Fruit fly (Drosophila melanogaster): ENCODE data around the gene S6k.

The S6k gene

DNA sequence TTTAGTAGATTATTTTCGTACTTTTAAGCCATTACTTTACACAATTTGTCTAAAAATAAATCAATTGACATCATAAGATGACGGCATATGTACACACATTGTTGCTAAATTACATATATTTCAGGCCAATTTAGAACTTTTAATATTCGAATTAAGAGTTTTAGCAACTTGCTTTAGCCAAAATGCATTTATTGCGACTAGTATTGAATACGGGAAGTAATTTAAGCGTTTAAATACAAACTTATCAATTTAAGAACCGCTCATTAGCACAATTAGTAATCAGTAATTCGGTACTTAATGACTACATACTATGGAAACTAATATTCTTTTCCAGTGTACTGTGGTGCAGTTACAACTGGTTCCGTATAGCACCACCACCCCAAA is 1.5 kb downstream of the S6k start (continued):
- no peak for TF ChIP-seq bbx (GFP tag; IDR thresholded peaks at IDR 0.05; ENCODE audit: partially characterized antibody)
- peak; percentile 38 for TF ChIP-seq CG14710 (tag; optimal IDR thresholded peaks at IDR 0.05)
- TF ChIP-seq CG2202 (tag; optimal IDR thresholded peaks at IDR 0.05): no peak
- TF ChIP-seq CG10209 (GFP tag; optimal IDR thresholded peaks at IDR 0.05): peak; percentile 4
- no peak for TF ChIP-seq caup (GFP tag; optimal IDR thresholded peaks at IDR 0.05; ENCODE audit: severe bottlenecking)
- TF ChIP-seq CG1233 (GFP tag; optimal IDR thresholded peaks at IDR 0.05): peak; percentile 44
- TF ChIP-seq tap (tag; optimal IDR thresholded peaks at IDR 0.05): no peak
- TF ChIP-seq Max (GFP tag; optimal IDR thresholded peaks at IDR 0.05): no peak
- no peak for TF ChIP-seq CG17385 (GFP tag; optimal IDR thresholded peaks at IDR 0.05)
- TF ChIP-seq CG11504 (tag; optimal IDR thresholded peaks at IDR 0.05): peak; percentile 64
- peak; percentile 4 for TF ChIP-seq CG8924 (tag; optimal IDR thresholded peaks at IDR 0.05)
- TF ChIP-seq Ssrp (tag; optimal IDR thresholded peaks at IDR 0.05): peak; percentile 24
- no peak for TF ChIP-seq CG8281 (tag; optimal IDR thresholded peaks at IDR 0.05)
- TF ChIP-seq fd64A (GFP tag; optimal IDR thresholded peaks at IDR 0.05): no peak
- TF ChIP-seq CG4282 (GFP tag; optimal IDR thresholded peaks at IDR 0.05): no peak
- peak; percentile 12 for TF ChIP-seq bab2 (GFP tag; optimal IDR thresholded peaks at IDR 0.05)
- TF ChIP-seq cato (GFP tag; optimal IDR thresholded peaks at IDR 0.05; ENCODE audit: borderline replicate concordance): no peak
- TF ChIP-seq CG13287 (GFP tag; IDR thresholded peaks at IDR 0.05; ENCODE audit: partially characterized antibody): no peak
- TF ChIP-seq shn (GFP tag; optimal IDR thresholded peaks at IDR 0.05): no peak
- peak; percentile 53 for TF ChIP-seq CG7556 (GFP tag; optimal IDR thresholded peaks at IDR 0.05)
- 0 out of 3 replicates have a peak, but pooled peaks have one; percentile 21 for TF ChIP-seq CG11695 (GFP tag; IDR thresholded peaks at IDR 0.05)
- TF ChIP-seq jigr1 (GFP tag; IDR thresholded peaks at IDR 0.05): 0 out of 3 replicates have a peak, but pooled peaks have one; percentile 21
- TF ChIP-seq CG12659 (GFP tag; optimal IDR thresholded peaks at IDR 0.05): peak; percentile 3
- peak; percentile 39 for TF ChIP-seq CG9727 (GFP tag; optimal IDR thresholded peaks at IDR 0.05)
- TF ChIP-seq CG6689 (GFP tag; IDR thresholded peaks at IDR 0.05): peak; percentile 49
- no peak for TF ChIP-seq crol (GFP tag; IDR thresholded peaks at IDR 0.05)
- peak; percentile 35 for TF ChIP-seq dmrt11E (tag; optimal IDR thresholded peaks at IDR 0.05)
- peak in 1 of 2 experiments; percentile 27 for TF ChIP-seq Eip74EF (GFP tag; optimal IDR thresholded peaks at IDR 0.05)
- peak; percentile 18; the same call in 1 of the 3 replicates for TF ChIP-seq tgo (GFP tag; IDR thresholded peaks at IDR 0.05)
- peak; percentile 42; the same call in 2 of the 3 replicates for TF ChIP-seq row (GFP tag; IDR thresholded peaks at IDR 0.05)

DNA sequence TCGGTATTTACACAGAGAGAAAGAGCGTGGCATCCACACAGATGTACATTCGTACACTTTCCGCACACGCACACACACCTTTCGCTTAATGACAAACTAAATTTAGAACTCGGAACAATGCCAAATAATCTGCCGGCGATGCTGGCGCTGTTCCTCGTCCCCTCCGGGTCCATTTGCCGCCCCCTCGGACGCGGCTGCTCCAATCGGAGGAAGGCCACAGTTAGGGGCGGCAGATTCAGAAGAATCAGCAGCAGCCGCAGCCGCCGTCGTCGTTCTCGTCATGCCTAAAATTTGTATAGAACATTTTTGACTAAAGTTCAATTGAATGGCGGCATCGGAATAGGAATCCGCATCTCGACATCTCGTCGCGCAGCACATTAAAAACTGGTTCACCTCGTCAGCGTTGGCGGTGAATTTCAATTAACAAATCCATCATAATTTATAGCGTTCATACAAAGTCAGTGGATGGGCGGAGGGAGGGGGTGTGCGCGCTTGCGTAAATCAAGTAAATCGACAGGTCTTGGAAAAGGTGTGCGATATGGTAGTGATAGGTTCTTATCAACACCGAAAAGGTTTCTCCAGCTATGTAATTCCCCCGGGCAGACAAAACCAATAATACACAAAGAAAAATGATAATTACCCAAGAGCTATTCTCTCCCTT is 2.1 kb downstream of the S6k start:
- TF ChIP-seq mirr (GFP tag; optimal IDR thresholded peaks at IDR 0.05) (peak; percentile 19), sr (GFP tag; IDR thresholded peaks at IDR 0.05) (peak; percentile 47; the same call in 2 of the 3 replicates), NFAT (GFP tag; IDR thresholded peaks at IDR 0.05) (0 out of 2 replicates have a peak, but pooled peaks have one; percentile 3), ttk (GFP tag; IDR thresholded peaks at IDR 0.05) (peak; percentile 8; the same call in 1 of the 2 replicates), HmgZ (tag; optimal IDR thresholded peaks at IDR 0.05) (peak; percentile 4), sd (tag; optimal IDR thresholded peaks at IDR 0.05) (peak; percentile 72), CHES-1-like (GFP tag; optimal IDR thresholded peaks at IDR 0.05) (peak; percentile 6), B-H2 (GFP tag; optimal IDR thresholded peaks at IDR 0.05) (peak; percentile 11), exex (tag; optimal IDR thresholded peaks at IDR 0.05) (peak; percentile 62), nau (GFP tag; optimal IDR thresholded peaks at IDR 0.05) (peak; percentile 6), CG12299 (tag; optimal IDR thresholded peaks at IDR 0.05) (no peak), ssp (GFP tag; IDR thresholded peaks at IDR 0.05) (no peak), CG34224 (GFP tag; IDR thresholded peaks at IDR 0.05; ENCODE audit: partially characterized antibody) (no peak), mld (GFP tag; IDR thresholded peaks at IDR 0.05; ENCODE audit: partially characterized antibody) (no peak), Med (GFP tag) (peak; percentile 31), pan (optimal IDR thresholded peaks at IDR 0.05) (no peak), pan (GFP tag; optimal IDR thresholded peaks at IDR 0.05 in 1 of 2, IDR thresholded peaks at IDR 0.05 in 1 of 2) (peak in 1 of 2 experiments; percentile 59), Hr3 (GFP tag; optimal IDR thresholded peaks at IDR 0.05) (no peak), sug (tag; optimal IDR thresholded peaks at IDR 0.05) (peak; percentile 39), vvl (GFP tag; IDR thresholded peaks at IDR 0.05) (0 out of 2 replicates have a peak, but pooled peaks have one; percentile 9)

Measured in whole organism, embryonic.